ENCODE assay signal across 4 worm cellular contexts in the genomic region with DNA sequence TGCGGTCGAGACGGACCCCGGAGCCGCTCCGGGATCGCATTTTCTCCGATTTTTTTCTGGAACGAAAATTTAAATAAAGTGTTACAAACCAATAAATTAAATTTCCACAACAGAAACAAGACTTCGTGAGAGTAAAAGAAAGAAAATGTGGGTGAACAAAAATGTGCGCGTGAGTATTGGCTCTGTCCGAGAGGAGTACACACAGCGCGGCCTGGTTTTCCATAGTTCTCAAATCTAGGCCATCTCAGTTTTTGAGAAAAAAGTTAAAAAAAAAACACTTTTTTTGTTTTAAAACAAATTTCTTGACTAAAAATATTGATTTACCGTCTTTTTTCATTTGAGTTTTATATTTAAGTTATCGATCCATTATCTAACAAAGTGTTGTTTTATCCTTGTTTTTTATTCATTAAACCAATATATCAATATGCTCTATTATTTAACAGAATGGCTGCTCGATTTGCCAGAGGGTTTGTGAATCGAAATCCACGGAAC.
TF ChIP-seq lines count a peak whose summit lies in the region.

A gene (minus strand): TSS at position 56 of the 492 bp plus-strand sequence.
A gene (plus strand): TSS at position 442 of the 492 bp plus-strand sequence.

TF ChIP-seq in whole organism, L2 larva, 48 proteins besides CTCF, POLR2A, EP300 and RAD21 (continues in another document):
- TF ChIP-seq nhr-11 (tag; optimal IDR thresholded peaks at IDR 0.05; lab: Kevin White, UChicago) (no peak), zag-1 (tag; optimal IDR thresholded peaks at IDR 0.05; lab: Kevin White, UChicago) (no peak), elt-1 (tag; optimal IDR thresholded peaks at IDR 0.05; lab: Kevin White, UChicago) (no peak), sem-4 (tag; optimal IDR thresholded peaks at IDR 0.05; lab: Kevin White, UChicago) (no peak), C34F6.9 (tag; optimal IDR thresholded peaks at IDR 0.05; lab: Kevin White, UChicago) (peak; percentile 69), lin-39 (tag; optimal IDR thresholded peaks at IDR 0.05; lab: Kevin White, UChicago) (no peak), nhr-23 (tag; optimal IDR thresholded peaks at IDR 0.05; lab: Kevin White, UChicago) (no peak), nhr-129 (tag; optimal IDR thresholded peaks at IDR 0.05; lab: Kevin White, UChicago) (no peak), nhr-25 (tag; optimal IDR thresholded peaks at IDR 0.05; lab: Kevin White, UChicago) (no peak), nhr-77 (tag; optimal IDR thresholded peaks at IDR 0.05; lab: Kevin White, UChicago) (no peak), ztf-1 (GFP tag; conservative IDR thresholded peaks at IDR 0.05; lab: Robert Waterston, UW) (no peak), crh-2 (tag; optimal IDR thresholded peaks at IDR 0.05; lab: Kevin White, UChicago) (peak; percentile 47), sma-3 (GFP tag; optimal IDR thresholded peaks at IDR 0.05; lab: Kevin White, UChicago) (peak; percentile 64), lin-11 (tag; optimal IDR thresholded peaks at IDR 0.05; lab: Kevin White, UChicago) (no peak), nhr-10 (tag; optimal IDR thresholded peaks at IDR 0.05; lab: Kevin White, UChicago) (no peak), Y55F3AM.14 (GFP tag; optimal IDR thresholded peaks at IDR 0.05; lab: Kevin White, UChicago) (no peak), skn-1 (tag; optimal IDR thresholded peaks at IDR 0.05; lab: Kevin White, UChicago) (no peak), gmeb-1 (tag; optimal IDR thresholded peaks at IDR 0.05; lab: Kevin White, UChicago) (peak; percentile 75), nhr-237 (tag; optimal IDR thresholded peaks at IDR 0.05; lab: Kevin White, UChicago) (no peak), elt-3 (tag; optimal IDR thresholded peaks at IDR 0.05; lab: Kevin White, UChicago) (no peak), lin-13 (GFP tag; optimal IDR thresholded peaks at IDR 0.05; lab: Kevin White, UChicago) (peak; percentile 50), fos-1 (tag; optimal IDR thresholded peaks at IDR 0.05; lab: Kevin White, UChicago) (peak; percentile 14)

TF ChIP-seq in whole organism, L4 larva, 104 proteins besides CTCF, POLR2A, EP300 and RAD21 (continues in another document):
- TF ChIP-seq Y105C5A.15 (GFP tag; IDR thresholded peaks at IDR 0.05; lab: Robert Waterston, UW) (no peak), T20F7.1 (GFP tag; optimal IDR thresholded peaks at IDR 0.05; lab: Kevin White, UChicago) (peak; percentile 10), mxl-3 (GFP tag; optimal IDR thresholded peaks at IDR 0.05; lab: Kevin White, UChicago) (no peak), zip-2 (tag; optimal IDR thresholded peaks at IDR 0.05; lab: Kevin White, UChicago) (no peak), php-3 (GFP tag; IDR thresholded peaks at IDR 0.05; lab: Robert Waterston, UW) (no peak), hlh-30 (tag; optimal IDR thresholded peaks at IDR 0.05; lab: Kevin White, UChicago; ENCODE audit: insufficient read depth) (peak; percentile 76), T26A8.4 (GFP tag; IDR thresholded peaks at IDR 0.05; lab: Robert Waterston, UW) (0 out of 2 replicates have a peak, but pooled peaks have one; percentile 30), mdl-1 (tag; optimal IDR thresholded peaks at IDR 0.05; lab: Kevin White, UChicago) (peak in 1 of 2 experiments; percentile 45), attf-4 (tag; optimal IDR thresholded peaks at IDR 0.05; lab: Kevin White, UChicago) (no peak), dmd-8 (GFP tag; IDR thresholded peaks at IDR 0.05; lab: Robert Waterston, UW) (no peak), lsy-2 (tag; optimal IDR thresholded peaks at IDR 0.05; lab: Kevin White, UChicago) (peak in 1 of 2 experiments; percentile 86), lin-39 (tag; optimal IDR thresholded peaks at IDR 0.05; lab: Kevin White, UChicago) (no peak), zfp-3 (GFP tag; conservative IDR thresholded peaks at IDR 0.05; lab: Robert Waterston, UW) (0 out of 2 replicates have a peak, but pooled peaks have one; percentile 54), ztf-7 (tag; optimal IDR thresholded peaks at IDR 0.05; lab: Kevin White, UChicago) (no peak), madf-5 (GFP tag; IDR thresholded peaks at IDR 0.05; lab: Robert Waterston, UW) (no peak), skn-1 (tag; optimal IDR thresholded peaks at IDR 0.05; lab: Kevin White, UChicago) (no peak), Y48G9A.11 (GFP tag; IDR thresholded peaks at IDR 0.05; lab: Robert Waterston, UW) (peak; percentile 76), fos-1 (tag; optimal IDR thresholded peaks at IDR 0.05; lab: Kevin White, UChicago) (no peak), ceh-20 (GFP tag; IDR thresholded peaks at IDR 0.05; lab: Robert Waterston, UW) (no peak), hmg-1.1 (GFP tag; IDR thresholded peaks at IDR 0.05; lab: Robert Waterston, UW) (peak; percentile 40; the same call in 1 of the 2 replicates), nhr-77 (tag; optimal IDR thresholded peaks at IDR 0.05; lab: Kevin White, UChicago) (no peak), zip-11 (GFP tag; IDR thresholded peaks at IDR 0.05; lab: Robert Waterston, UW) (no peak)

TF ChIP-seq in whole organism, late embryonic, 69 proteins besides CTCF, POLR2A, EP300 and RAD21 (continues in another document):
- TF ChIP-seq eyg-1 (tag; optimal IDR thresholded peaks at IDR 0.05; lab: Kevin White, UChicago) (no peak), hlh-6 (tag; optimal IDR thresholded peaks at IDR 0.05; lab: Kevin White, UChicago) (no peak), zip-5 (tag; optimal IDR thresholded peaks at IDR 0.05; lab: Kevin White, UChicago) (peak; percentile 88), fax-1 (tag; optimal IDR thresholded peaks at IDR 0.05; lab: Kevin White, UChicago) (peak; percentile 74), ahr-1 (tag; optimal IDR thresholded peaks at IDR 0.05; lab: Kevin White, UChicago) (peak; percentile 56), K02D7.2 (tag; optimal IDR thresholded peaks at IDR 0.05; lab: Kevin White, UChicago) (no peak), ztf-16 (tag; optimal IDR thresholded peaks at IDR 0.05; lab: Kevin White, UChicago) (peak; percentile 30), npax-4 (tag; optimal IDR thresholded peaks at IDR 0.05; lab: Kevin White, UChicago) (no peak), ceh-31 (tag; optimal IDR thresholded peaks at IDR 0.05; lab: Kevin White, UChicago) (peak; percentile 95), tbx-2 (tag; optimal IDR thresholded peaks at IDR 0.05; lab: Kevin White, UChicago) (peak; percentile 95), gmeb-2 (tag; optimal IDR thresholded peaks at IDR 0.05; lab: Kevin White, UChicago) (no peak), syd-9 (tag; optimal IDR thresholded peaks at IDR 0.05; lab: Kevin White, UChicago) (no peak), pqm-1 (tag; optimal IDR thresholded peaks at IDR 0.05; lab: Kevin White, UChicago) (peak; percentile 4), elt-2 (tag; optimal IDR thresholded peaks at IDR 0.05; lab: Kevin White, UChicago) (peak; percentile 85), ceh-19 (GFP tag; optimal IDR thresholded peaks at IDR 0.05; lab: Kevin White, UChicago) (no peak), che-1 (tag; optimal IDR thresholded peaks at IDR 0.05; lab: Kevin White, UChicago) (no peak), Y22D7AL.16 (tag; optimal IDR thresholded peaks at IDR 0.05; lab: Kevin White, UChicago) (no peak), mec-3 (tag; optimal IDR thresholded peaks at IDR 0.05; lab: Kevin White, UChicago; ENCODE audit: borderline replicate concordance) (peak; percentile 17), ceh-18 (tag; optimal IDR thresholded peaks at IDR 0.05; lab: Kevin White, UChicago) (peak; percentile 8), hlh-15 (tag; optimal IDR thresholded peaks at IDR 0.05; lab: Kevin White, UChicago) (peak; percentile 2), unc-86 (tag; optimal IDR thresholded peaks at IDR 0.05; lab: Kevin White, UChicago) (peak; percentile 29), C08G9.2 (tag; optimal IDR thresholded peaks at IDR 0.05; lab: Kevin White, UChicago) (peak; percentile 96), hlh-8 (tag; optimal IDR thresholded peaks at IDR 0.05; lab: Kevin White, UChicago) (peak; percentile 81), madf-2 (tag; optimal IDR thresholded peaks at IDR 0.05; lab: Kevin White, UChicago) (no peak)

TF ChIP-seq in whole organism, mixed stage, embryonic, 35 proteins besides CTCF, POLR2A, EP300 and RAD21:
- TF ChIP-seq nhr-237 (tag; optimal IDR thresholded peaks at IDR 0.05; lab: Kevin White, UChicago), result peak; percentile 38
- TF ChIP-seq pha-4 (tag; optimal IDR thresholded peaks at IDR 0.05; lab: Kevin White, UChicago), result no peak
- no peak for TF ChIP-seq blmp-1 (tag; optimal IDR thresholded peaks at IDR 0.05; lab: Kevin White, UChicago)
- TF ChIP-seq mab-5 (tag; optimal IDR thresholded peaks at IDR 0.05; lab: Kevin White, UChicago), result peak; percentile 19
- TF ChIP-seq nhr-2 (tag; optimal IDR thresholded peaks at IDR 0.05; lab: Kevin White, UChicago), result no peak
- TF ChIP-seq M03D4.4 (tag; optimal IDR thresholded peaks at IDR 0.05; lab: Kevin White, UChicago), result no peak
- TF ChIP-seq ceh-39 (tag; optimal IDR thresholded peaks at IDR 0.05; lab: Kevin White, UChicago), result no peak
- peak; percentile 43 for TF ChIP-seq lsy-2 (tag; optimal IDR thresholded peaks at IDR 0.05; lab: Kevin White, UChicago)
- no peak for TF ChIP-seq zip-8 (tag; optimal IDR thresholded peaks at IDR 0.05; lab: Kevin White, UChicago)
